Worm (Caenorhabditis elegans) whole organism, L4 larva: ENCODE results near the gene mrps-26.

Experiments used
- D1046.2 ChIP-seq: fragments of 200-800 bp; sonication (Bioruptor generic); IDR thresholded peaks from 2 replicates; pipeline ENCODE4 v1.3.6; 2022; ENCODE audit warnings: missing genetic modification characterization, missing compliant biosample characterization
- F26F4.8 ChIP-seq: fragments of 200-800 bp; sonication (Bioruptor generic); conservative IDR thresholded peaks from 2 replicates; pipeline ENCODE4 v1.3.6; 2022; ENCODE audit warnings: missing genetic modification characterization, missing compliant biosample characterization
- F37D6.2 ChIP-seq: sonication (generic microtip); optimal IDR thresholded peaks from 2 replicates; lab custom pipeline; 2016; ENCODE audit warnings: mild to moderate bottlenecking, missing genetic modification characterization, missing compliant biosample characterization
- F44E2.7 ChIP-seq: fragments of 200-800 bp; sonication (Bioruptor generic); IDR thresholded peaks from 2 replicates; pipeline ENCODE4 v2.1.2; 2022; ENCODE audit warnings: missing genetic modification characterization, missing compliant biosample characterization
- Y48G9A.11 ChIP-seq: fragments of 200-800 bp; sonication (Bioruptor generic); IDR thresholded peaks from 2 replicates; pipeline ENCODE4 v1.3.6; 2022; ENCODE audit warnings: missing genetic modification reagents, missing genetic modification characterization, missing compliant biosample characterization
- Y5F2A.4 ChIP-seq: fragments of 200-800 bp; sonication (Bioruptor generic); optimal IDR thresholded peaks from 2 replicates; lab custom pipeline; 2018; ENCODE audit warnings: mild to moderate bottlenecking, missing genetic modification characterization, missing compliant biosample characterization
- aha-1 ChIP-seq: fragments of 150-350 bp; peaks from one replicate; lab custom pipeline; 2014; ENCODE audit warnings: missing biosample characterization, missing genetic modification characterization
- aly-2 ChIP-seq: sonication (generic microtip); optimal IDR thresholded peaks from 2 replicates; lab custom pipeline; 2018; ENCODE audit warnings: missing biosample characterization, missing genetic modification characterization
- ama-1 ChIP-seq: fragments of 150-350 bp; optimal IDR thresholded peaks from 2 replicates; lab custom pipeline; 2014; ENCODE audit warnings: inconsistent platforms, mixed read lengths
- ceh-32 ChIP-seq: sonication (generic microtip); optimal IDR thresholded peaks from 2 replicates; lab custom pipeline; 2016; ENCODE audit warnings: mild to moderate bottlenecking, missing genetic modification characterization, missing compliant biosample characterization; ENCODE audit not compliant: poor library complexity
- ceh-62 ChIP-seq: sonication (generic microtip); optimal IDR thresholded peaks from 2 replicates; lab custom pipeline; 2017; ENCODE audit warnings: missing biosample characterization, missing genetic modification characterization
- daf-19 ChIP-seq: fragments of 200-800 bp; sonication (Bioruptor generic); conservative IDR thresholded peaks from 2 replicates; pipeline ENCODE4 v1.3.6; 2022; ENCODE audit warnings: missing genetic modification characterization, missing compliant biosample characterization
- dmd-8 ChIP-seq: fragments of 200-800 bp; sonication (Bioruptor generic); IDR thresholded peaks from 2 replicates; pipeline ENCODE4 v1.3.6; 2022; ENCODE audit warnings: missing genetic modification characterization, missing compliant biosample characterization
- dpl-1 ChIP-seq: fragments of 150-350 bp; optimal IDR thresholded peaks from 2 replicates; lab custom pipeline; 2014; ENCODE audit warnings: missing biosample characterization, missing genetic modification reagents, missing genetic modification characterization
- duxl-1 ChIP-seq: sonication (generic microtip); optimal IDR thresholded peaks from 2 replicates; lab custom pipeline; 2016; ENCODE audit warnings: mild to moderate bottlenecking, missing genetic modification characterization, moderate library complexity, missing compliant biosample characterization; ENCODE audit not compliant: poor library complexity
- egl-43 ChIP-seq: fragments of 200-800 bp; sonication (Bioruptor generic); IDR thresholded peaks from 2 replicates; pipeline ENCODE4 v1.3.6; 2022; ENCODE audit warnings: missing genetic modification reagents, missing genetic modification characterization, missing compliant biosample characterization
- fkh-10 ChIP-seq: fragments of 150-350 bp; optimal IDR thresholded peaks from 2 replicates; lab custom pipeline; 2014; ENCODE audit warnings: missing biosample characterization, missing genetic modification reagents, missing genetic modification characterization
- hif-1 ChIP-seq, 2 experiments: sonication (generic microtip); optimal IDR thresholded peaks; 2 replicates each; lab custom pipeline; 2016 to 2017; ENCODE audit warnings: missing compliant biosample characterization in 2 of 2, missing genetic modification characterization in 2 of 2, missing genetic modification reagents in 2 of 2, missing genotype in 2 of 2, mild to moderate bottlenecking in 1 of 2
- hlh-11 ChIP-seq: fragments of 200-800 bp; sonication (Bioruptor generic); optimal IDR thresholded peaks from 2 replicates; lab custom pipeline; 2018; ENCODE audit warnings: mild to moderate bottlenecking, missing genetic modification characterization, missing compliant biosample characterization
- jun-1 ChIP-seq: fragments of 150-350 bp; optimal IDR thresholded peaks from 2 replicates; lab custom pipeline; 2014; ENCODE audit warnings: missing biosample characterization, missing genetic modification reagents, missing genetic modification characterization
- lin-13 ChIP-seq: fragments of 150-350 bp; optimal IDR thresholded peaks from 2 replicates; lab custom pipeline; 2014; ENCODE audit warnings: missing biosample characterization, missing genetic modification reagents, missing genetic modification characterization
- lin-15B ChIP-seq: fragments of 150-350 bp; sonication (generic microtip); optimal IDR thresholded peaks from 3 replicates; lab custom pipeline; 2014; ENCODE audit warnings: missing biosample characterization, missing genetic modification characterization
- madf-5 ChIP-seq, 2 experiments: fragments of 200-800 bp; sonication (Bioruptor generic); IDR thresholded peaks; 2 replicates each; pipeline ENCODE4 v1.3.6; 2022; ENCODE audit warnings: missing compliant biosample characterization in 2 of 2, missing genetic modification characterization in 2 of 2
- madf-9 ChIP-seq: fragments of 200-800 bp; sonication (Bioruptor generic); conservative IDR thresholded peaks from 2 replicates; pipeline ENCODE4 v1.3.6; 2022; ENCODE audit warnings: missing genetic modification reagents, missing genetic modification characterization, missing compliant biosample characterization
- mep-1 ChIP-seq: fragments of 150-350 bp; sonication (generic microtip); optimal IDR thresholded peaks from 3 replicates; lab custom pipeline; 2014; ENCODE audit warnings: missing biosample characterization, missing genetic modification characterization
- mes-2 ChIP-seq: sonication (generic microtip); optimal IDR thresholded peaks from 2 replicates; lab custom pipeline; 2016; ENCODE audit warnings: missing genotype, mild to moderate bottlenecking, missing genetic modification characterization, missing compliant biosample characterization; ENCODE audit not compliant: poor library complexity, severe bottlenecking
- nhr-10 ChIP-seq: fragments of 150-350 bp; optimal IDR thresholded peaks from 2 replicates; lab custom pipeline; 2014; ENCODE audit warnings: missing biosample characterization, missing genetic modification characterization
- nhr-102 ChIP-seq: sonication (generic microtip); optimal IDR thresholded peaks from 2 replicates; lab custom pipeline; 2016; ENCODE audit warnings: mild to moderate bottlenecking, missing genetic modification characterization, moderate library complexity, missing compliant biosample characterization
- nhr-111 ChIP-seq: fragments of 200-800 bp; sonication (Bioruptor generic); optimal IDR thresholded peaks from 2 replicates; lab custom pipeline; 2018; ENCODE audit warnings: mild to moderate bottlenecking, missing genetic modification characterization, missing compliant biosample characterization
- nhr-237 ChIP-seq: sonication (generic microtip); optimal IDR thresholded peaks from 2 replicates; lab custom pipeline; 2017; ENCODE audit warnings: missing biosample characterization, missing genetic modification characterization
- nhr-25 ChIP-seq: sonication (generic microtip); optimal IDR thresholded peaks from 2 replicates; lab custom pipeline; 2017; ENCODE audit warnings: missing genetic modification characterization, mild to moderate bottlenecking, missing compliant biosample characterization, antibody characterized with exemption, moderate library complexity, borderline replicate concordance; ENCODE audit not compliant: insufficient read depth
- nhr-42 ChIP-seq: fragments of 200-800 bp; sonication (Bioruptor generic); IDR thresholded peaks from 2 replicates; pipeline ENCODE4 v1.3.6; 2022; ENCODE audit warnings: missing genetic modification characterization, missing compliant biosample characterization
- nhr-6 ChIP-seq: fragments of 150-350 bp; optimal IDR thresholded peaks from 2 replicates; lab custom pipeline; 2014; ENCODE audit warnings: missing biosample characterization, missing genetic modification characterization
- nhr-76 ChIP-seq: fragments of 150-350 bp; optimal IDR thresholded peaks from 2 replicates; lab custom pipeline; 2014; ENCODE audit warnings: missing biosample characterization, missing genetic modification characterization
- php-3 ChIP-seq: fragments of 200-800 bp; sonication (Bioruptor generic); IDR thresholded peaks from 2 replicates; pipeline ENCODE4 v1.3.6; 2022; ENCODE audit warnings: missing genetic modification reagents, missing genetic modification characterization, missing compliant biosample characterization
- snpc-1.2 ChIP-seq: fragments of 200-800 bp; sonication (Bioruptor generic); IDR thresholded peaks from 2 replicates; pipeline ENCODE4 v1.3.6; 2022; ENCODE audit warnings: missing genetic modification reagents, missing genetic modification characterization, missing compliant biosample characterization
- spr-1 ChIP-seq: sonication (generic microtip); optimal IDR thresholded peaks from 2 replicates; lab custom pipeline; 2016; ENCODE audit warnings: mild to moderate bottlenecking, missing genetic modification characterization, missing compliant biosample characterization
- spr-3 ChIP-seq: fragments of 200-800 bp; sonication (Bioruptor generic); optimal IDR thresholded peaks from 2 replicates; lab custom pipeline; 2018; ENCODE audit warnings: mild to moderate bottlenecking, missing genetic modification characterization, missing compliant biosample characterization
- tra-1 ChIP-seq: fragments of 200-800 bp; sonication (Bioruptor generic); IDR thresholded peaks from 2 replicates; pipeline ENCODE4 v1.3.6; 2022; ENCODE audit warnings: missing genetic modification reagents, missing genetic modification characterization, missing compliant biosample characterization
- unc-130 ChIP-seq: sonication (generic microtip); optimal IDR thresholded peaks from 2 replicates; lab custom pipeline; 2016; ENCODE audit warnings: missing genetic modification reagents, missing genetic modification characterization, missing compliant biosample characterization
- unc-39 ChIP-seq: sonication (generic microtip); optimal IDR thresholded peaks from 2 replicates; lab custom pipeline; 2017; ENCODE audit warnings: missing biosample characterization, missing genetic modification characterization
- vab-7 ChIP-seq: fragments of 200-800 bp; sonication (Bioruptor generic); IDR thresholded peaks from 2 replicates; pipeline ENCODE4 v1.3.6; 2022; ENCODE audit warnings: missing genetic modification reagents, missing genetic modification characterization, missing compliant biosample characterization

Gene mrps-26

DNA sequence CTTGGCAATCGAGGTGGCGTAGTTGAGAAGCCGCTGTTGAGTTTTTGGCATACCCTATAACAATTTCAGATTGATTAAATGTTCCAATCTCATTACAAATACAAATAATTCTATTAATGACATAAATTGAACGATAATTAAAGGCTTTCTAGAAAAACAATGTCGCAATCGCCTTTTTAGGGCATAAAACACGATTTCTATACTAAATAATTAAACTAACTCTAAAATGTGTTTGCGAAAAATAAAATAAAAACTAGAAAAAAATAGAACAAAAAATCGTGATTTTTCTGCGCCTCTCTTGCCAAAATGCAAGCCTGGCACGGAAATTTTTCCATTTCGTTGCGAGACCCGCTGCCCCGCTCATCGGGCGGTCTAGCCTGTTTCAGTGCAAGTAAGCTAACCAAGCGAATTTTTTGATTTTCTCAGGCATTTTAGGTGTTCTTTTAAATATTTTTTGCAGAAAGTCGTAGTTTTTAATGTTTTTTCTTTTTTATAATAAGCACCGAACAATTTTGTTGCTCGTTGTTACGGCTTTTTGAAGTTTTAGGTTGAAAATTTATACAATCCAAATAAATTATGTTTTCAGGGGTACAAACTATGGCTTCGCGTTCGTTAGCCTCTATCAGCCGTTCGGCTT, 6.5 kb upstream of the mrps-26 start, which contains the start of the genes C34E10.12, C34E10.10 and atp-2 (continued):
- TF ChIP-seq mes-2 (tag; lab: Kevin White, UChicago) (peak; percentile 93), ama-1 (peak; percentile 88), nhr-102 (tag; lab: Kevin White, UChicago) (peak; percentile 51), lin-13 (GFP tag; lab: Kevin White, UChicago) (peak; percentile 76), egl-43 (GFP tag; lab: Robert Waterston, UW) (no peak), hlh-11 (tag; lab: Kevin White, UChicago) (peak; percentile 76), Y48G9A.11 (no peak), Y5F2A.4 (no peak), D1046.2 (GFP tag; lab: Robert Waterston, UW) (no peak), nhr-6 (peak; percentile 79), ceh-62 (tag; lab: Kevin White, UChicago) (no peak), nhr-76 (tag; lab: Kevin White, UChicago) (no peak), vab-7 (GFP tag; lab: Robert Waterston, UW) (no peak)
- TF ChIP-seq, all 104 proteins: peak for 39

DNA sequence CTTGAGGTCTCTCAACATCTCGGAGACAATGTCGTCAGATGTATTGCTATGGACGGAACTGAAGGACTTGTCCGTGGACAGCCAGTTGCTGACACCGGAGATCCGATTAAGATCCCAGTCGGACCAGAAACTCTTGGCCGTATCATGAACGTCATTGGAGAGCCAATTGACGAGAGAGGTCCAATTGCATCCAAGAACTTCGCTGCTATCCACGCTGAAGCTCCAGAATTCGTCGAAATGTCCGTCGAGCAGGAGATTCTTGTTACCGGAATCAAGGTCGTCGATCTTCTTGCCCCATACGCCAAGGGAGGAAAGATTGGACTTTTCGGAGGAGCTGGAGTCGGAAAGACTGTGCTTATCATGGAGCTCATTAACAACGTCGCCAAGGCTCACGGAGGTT, 5.6 kb upstream of the mrps-26 start:
- TF ChIP-seq snpc-1.2 (GFP tag; lab: Robert Waterston, UW) = no peak
- no peak for TF ChIP-seq F37D6.2 (tag; lab: Kevin White, UChicago)
- no peak for TF ChIP-seq jun-1 (tag; lab: Kevin White, UChicago)
- no peak for TF ChIP-seq nhr-237 (tag; lab: Kevin White, UChicago)
- TF ChIP-seq spr-1 (tag; lab: Kevin White, UChicago) = no peak
- TF ChIP-seq unc-130 = no peak
- no peak for TF ChIP-seq nhr-10 (tag; lab: Kevin White, UChicago)
- no peak for TF ChIP-seq nhr-25
- TF ChIP-seq madf-9 (GFP tag; lab: Robert Waterston, UW) = no peak
- no peak for TF ChIP-seq fkh-10 (GFP tag; lab: Kevin White, UChicago)

DNA sequence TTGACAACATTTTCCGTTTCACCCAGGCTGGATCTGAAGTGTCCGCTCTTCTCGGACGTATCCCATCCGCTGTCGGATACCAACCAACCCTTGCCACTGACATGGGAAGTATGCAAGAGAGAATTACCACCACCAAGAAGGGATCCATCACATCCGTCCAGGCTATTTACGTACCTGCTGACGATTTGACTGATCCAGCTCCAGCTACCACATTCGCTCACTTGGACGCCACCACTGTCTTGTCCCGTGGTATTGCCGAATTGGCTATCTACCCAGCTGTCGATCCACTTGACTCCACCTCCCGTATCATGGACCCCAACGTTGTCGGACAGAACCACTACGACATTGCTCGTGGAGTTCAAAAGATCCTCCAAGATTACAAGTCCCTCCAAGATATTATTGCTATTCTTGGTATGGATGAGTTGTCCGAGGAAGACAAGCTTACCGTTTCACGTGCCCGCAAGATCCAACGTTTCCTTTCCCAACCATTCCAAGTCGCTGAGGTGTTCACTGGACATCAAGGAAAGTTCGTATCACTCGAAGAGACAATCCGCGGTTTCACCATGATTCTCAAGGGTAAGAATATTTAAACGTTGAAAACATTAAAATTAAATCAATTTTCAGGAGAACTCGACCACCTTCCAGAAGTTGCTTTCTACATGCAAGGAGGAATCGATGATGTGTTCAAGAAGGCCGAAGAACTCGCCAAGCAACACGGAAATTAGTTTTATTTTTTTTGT, 4.7 kb upstream of the mrps-26 start:
- no peak for TF ChIP-seq nhr-111 (GFP tag; lab: Kevin White, UChicago)
- TF ChIP-seq vab-7 (GFP tag; lab: Robert Waterston, UW) = no peak
- TF ChIP-seq aly-2 (tag; lab: Kevin White, UChicago) = peak; percentile 75
- peak; percentile 82 for TF ChIP-seq aha-1 (tag; lab: Kevin White, UChicago)
- TF ChIP-seq D1046.2 (GFP tag; lab: Robert Waterston, UW) = 0 out of 2 replicates have a peak, but pooled peaks have one; percentile 20

DNA sequence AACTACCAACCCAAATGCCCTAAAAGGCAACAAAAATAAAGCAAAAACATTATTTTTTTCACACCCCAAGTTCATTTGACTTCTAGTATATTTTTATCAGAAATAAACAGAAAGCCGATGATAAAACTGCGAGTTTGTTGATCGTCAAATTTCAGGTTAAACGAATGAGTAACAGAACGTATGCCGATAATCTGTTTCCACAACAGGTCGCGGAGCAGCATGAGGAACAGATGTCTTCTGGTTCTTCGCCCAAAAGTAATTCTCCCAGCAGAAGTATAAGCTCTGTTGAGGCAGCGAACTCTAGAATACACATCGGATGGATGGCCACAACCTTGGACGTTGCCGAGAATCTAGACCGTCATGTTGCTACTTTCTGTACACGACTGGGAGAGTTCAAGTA, 4.0 kb upstream of the mrps-26 start, which contains the start of gene prmt-5:
Gene prmt-5 (plus strand): TSS at position 141 of the 400 bp plus-strand sequence.
- TF ChIP-seq unc-130 (peak; percentile 45), F44E2.7 (0 out of 2 replicates have a peak, but pooled peaks have one; percentile 4), dmd-8 (GFP tag; lab: Robert Waterston, UW) (no peak), duxl-1 (peak; percentile 74), F26F4.8 (no peak), daf-19 (GFP tag; lab: Robert Waterston, UW) (no peak), unc-39 (tag; lab: Kevin White, UChicago) (no peak), madf-5 (GFP tag; IDR thresholded peaks at IDR 0.05; lab: Robert Waterston, UW) (0 out of 4 replicates have a peak, but pooled peaks of 1 of the 2 experiments have one; percentile 4), tra-1 (GFP tag; lab: Robert Waterston, UW) (peak; percentile 67), spr-3 (GFP tag; lab: Kevin White, UChicago) (peak; percentile 59), dpl-1 (GFP tag; lab: Kevin White, UChicago) (peak; percentile 0), ceh-32 (tag; lab: Kevin White, UChicago) (no peak), ama-1 (peak; percentile 93), lin-15B (tag; lab: Kevin White, UChicago) (no peak), vab-7 (GFP tag; lab: Robert Waterston, UW) (no peak), hif-1 (tag; optimal IDR thresholded peaks at IDR 0.05; lab: Kevin White, UChicago) (peak in 1 of 2 experiments; percentile 3), mep-1 (tag; lab: Kevin White, UChicago) (peak; percentile 47), fkh-10 (GFP tag; lab: Kevin White, UChicago) (no peak), Y48G9A.11 (peak; percentile 34; the same call in 1 of the 2 replicates), spr-1 (tag; lab: Kevin White, UChicago) (peak; percentile 45), php-3 (GFP tag; lab: Robert Waterston, UW) (no peak), lin-13 (GFP tag; lab: Kevin White, UChicago) (no peak), nhr-42 (peak; percentile 65; the same call in 1 of the 2 replicates), snpc-1.2 (GFP tag; lab: Robert Waterston, UW) (no peak)
